Fruit fly (Drosophila melanogaster) whole organism, embryonic: ENCODE measurements around the gene Prp18.

Experiments used
- Atf3 ChIP-seq: fragments of 200-800 bp; sonication (Bioruptor generic); optimal IDR thresholded peaks from 3 replicates; lab custom pipeline; 2016; ENCODE audit warnings: missing biosample characterization, missing genetic modification characterization
- Awh ChIP-seq: fragments of 200-800 bp; sonication (Bioruptor generic); IDR thresholded peaks from 2 replicates; pipeline ENCODE4, ENCODE4 v1.3.6; 2022; ENCODE audit warnings: missing biosample characterization, missing genetic modification characterization
- CG11093 ChIP-seq: fragments of 200-800 bp; sonication (Bioruptor generic); IDR thresholded peaks from 3 replicates; pipeline ENCODE4 v1.3.6; 2022; ENCODE audit warnings: missing biosample characterization, missing genetic modification characterization
- CG11560 ChIP-seq: fragments of 200-800 bp; sonication (Bioruptor generic); IDR thresholded peaks from 3 replicates; pipeline ENCODE4 v1.3.6; 2022; ENCODE audit warnings: missing biosample characterization, missing genetic modification characterization
- CG11723 ChIP-seq: fragments of 200-800 bp; sonication (Bioruptor generic); optimal IDR thresholded peaks from 2 replicates; lab custom pipeline; 2017; ENCODE audit warnings: missing biosample characterization, mild to moderate bottlenecking, missing genetic modification characterization
- CG12744 ChIP-seq: fragments of 200-800 bp; sonication (Bioruptor generic); optimal IDR thresholded peaks from 2 replicates; lab custom pipeline; 2016; ENCODE audit warnings: missing biosample characterization, missing genetic modification characterization
- CG15011 ChIP-seq: fragments of 200-800 bp; sonication (Bioruptor generic); optimal IDR thresholded peaks from 3 replicates; lab custom pipeline; 2018; ENCODE audit warnings: missing biosample characterization, mild to moderate bottlenecking, missing genetic modification characterization
- CG15514 ChIP-seq: fragments of 200-800 bp; sonication (Bioruptor generic); optimal IDR thresholded peaks from 3 replicates; lab custom pipeline; 2017; ENCODE audit warnings: missing biosample characterization, missing genetic modification characterization, mild to moderate bottlenecking, moderate library complexity, missing genetic modification reagents
- CG16815 ChIP-seq: fragments of 200-800 bp; sonication (Bioruptor generic); optimal IDR thresholded peaks from 3 replicates; lab custom pipeline; 2017; ENCODE audit warnings: missing biosample characterization, mild to moderate bottlenecking, missing genetic modification characterization
- CG1832 ChIP-seq: fragments of 200-800 bp; sonication (Bioruptor generic); optimal IDR thresholded peaks from 2 replicates; lab custom pipeline; 2017; ENCODE audit warnings: missing biosample characterization, mild to moderate bottlenecking, missing genetic modification characterization, inconsistent platforms
- CG2199 ChIP-seq: fragments of 200-800 bp; sonication (Bioruptor generic); IDR thresholded peaks from 3 replicates; pipeline ENCODE4 v1.3.6; 2022; ENCODE audit warnings: missing biosample characterization, missing genetic modification characterization
- CG2875 ChIP-seq: fragments of 200-800 bp; sonication (Bioruptor generic); optimal IDR thresholded peaks from 2 replicates; lab custom pipeline; 2017; ENCODE audit warnings: missing biosample characterization, mild to moderate bottlenecking, missing genetic modification characterization, missing genetic modification reagents
- CG30020 ChIP-seq: fragments of 200-800 bp; optimal IDR thresholded peaks from 2 replicates; lab custom pipeline; 2019; ENCODE audit warnings: missing biosample characterization, mild to moderate bottlenecking, missing genetic modification characterization, moderate library complexity
- CG30431 ChIP-seq: fragments of 200-800 bp; sonication (Bioruptor generic); optimal IDR thresholded peaks from 2 replicates; lab custom pipeline; 2017; ENCODE audit warnings: missing biosample characterization, missing genetic modification characterization
- CG32772 ChIP-seq: fragments of 200-800 bp; sonication (Bioruptor generic); IDR thresholded peaks from 2 replicates; pipeline ENCODE4 v1.3.6; 2022; ENCODE audit warnings: missing biosample characterization, missing genetic modification characterization
- CG6765 ChIP-seq: fragments of 200-800 bp; sonication (Bioruptor generic); optimal IDR thresholded peaks from 3 replicates; lab custom pipeline; 2017; ENCODE audit warnings: missing biosample characterization, mild to moderate bottlenecking, missing genetic modification characterization
- CG6854 ChIP-seq: fragments of 200-800 bp; sonication (Bioruptor generic); optimal IDR thresholded peaks from 3 replicates; lab custom pipeline; 2017; ENCODE audit warnings: missing biosample characterization, mild to moderate bottlenecking, missing genetic modification characterization
- CG7271 ChIP-seq: fragments of 200-800 bp; sonication (Bioruptor generic); optimal IDR thresholded peaks from 2 replicates; lab custom pipeline; 2018; ENCODE audit warnings: missing biosample characterization, mild to moderate bottlenecking, missing genetic modification characterization, moderate library complexity
- CG7786 ChIP-seq: fragments of 200-800 bp; sonication (Bioruptor generic); optimal IDR thresholded peaks from 2 replicates; lab custom pipeline; 2016; ENCODE audit warnings: missing biosample characterization, missing genetic modification characterization
- CG8089 ChIP-seq: fragments of 200-800 bp; sonication (Bioruptor generic); optimal IDR thresholded peaks from 3 replicates; lab custom pipeline; 2016; ENCODE audit warnings: missing biosample characterization, missing genetic modification characterization
- CG8388 ChIP-seq: fragments of 200-800 bp; sonication (Bioruptor generic); optimal IDR thresholded peaks from 2 replicates; lab custom pipeline; 2019; ENCODE audit warnings: missing biosample characterization, mild to moderate bottlenecking, missing genetic modification characterization, moderate library complexity
- Dip2 ChIP-seq: fragments of 200-800 bp; sonication (Bioruptor generic); IDR thresholded peaks from 2 replicates; pipeline ENCODE4 v1.3.6; 2022; ENCODE audit warnings: missing biosample characterization, missing genetic modification characterization
- Fer3 ChIP-seq: fragments of 200-800 bp; sonication (Bioruptor generic); optimal IDR thresholded peaks from 2 replicates; lab custom pipeline; 2018; ENCODE audit warnings: missing biosample characterization, mild to moderate bottlenecking, missing genetic modification characterization, moderate library complexity
- Gug ChIP-seq: fragments of 200-800 bp; sonication (Bioruptor generic); IDR thresholded peaks from 4 replicates; pipeline ENCODE4 v1.3.6; 2022; ENCODE audit warnings: missing biosample characterization, missing genetic modification characterization
- HLH54F ChIP-seq: fragments of 200-800 bp; sonication (Bioruptor generic); optimal IDR thresholded peaks from 3 replicates; lab custom pipeline; 2016; ENCODE audit warnings: missing biosample characterization, missing genetic modification characterization
- Nf-YC ChIP-seq: fragments of 200-800 bp; optimal IDR thresholded peaks from 3 replicates; lab custom pipeline; 2019; ENCODE audit warnings: missing biosample characterization, mild to moderate bottlenecking, missing genetic modification characterization, moderate library complexity
- Side ChIP-seq: fragments of 200-800 bp; sonication (Bioruptor generic); optimal IDR thresholded peaks from 2 replicates; lab custom pipeline; 2016; ENCODE audit warnings: missing biosample characterization, missing genetic modification characterization
- Six4 ChIP-seq: fragments of 200-800 bp; sonication (Bioruptor generic); optimal IDR thresholded peaks from 2 replicates; lab custom pipeline; 2016; ENCODE audit warnings: missing biosample characterization, missing genetic modification characterization
- Sox102F ChIP-seq: fragments of 200-800 bp; sonication (Bioruptor generic); optimal IDR thresholded peaks from 2 replicates; lab custom pipeline; 2018; ENCODE audit warnings: missing biosample characterization, mild to moderate bottlenecking, missing genetic modification characterization, moderate library complexity
- Tbp ChIP-seq: fragments of >200 bp; optimal IDR thresholded peaks from 2 replicates; lab custom pipeline; 2018; ENCODE audit warnings: missing biosample characterization, missing genetic modification characterization
- al ChIP-seq: fragments of 200-800 bp; sonication (Bioruptor generic); IDR thresholded peaks from 2 replicates; pipeline ENCODE4 v1.3.6; 2022; ENCODE audit warnings: missing biosample characterization, missing genetic modification characterization
- ato ChIP-seq: fragments of 200-800 bp; sonication (Bioruptor generic); IDR thresholded peaks from 2 replicates; pipeline ENCODE4 v1.3.6; 2022; ENCODE audit warnings: missing biosample characterization, missing genetic modification characterization; ENCODE audit not compliant: partially characterized antibody
- bowl ChIP-seq: fragments of 200-800 bp; sonication (Bioruptor generic); IDR thresholded peaks from 2 replicates; pipeline ENCODE4 v1.3.6; 2022; ENCODE audit warnings: missing biosample characterization, missing genetic modification characterization
- cato ChIP-seq: fragments of 200-800 bp; sonication (Bioruptor generic); optimal IDR thresholded peaks from 2 replicates; lab custom pipeline; 2016; ENCODE audit warnings: missing biosample characterization, missing genetic modification characterization, borderline replicate concordance
- da ChIP-seq: fragments of 200-800 bp; sonication (Bioruptor generic); optimal IDR thresholded peaks from 2 replicates; lab custom pipeline; 2016; ENCODE audit warnings: missing biosample characterization, missing genetic modification characterization
- dimm ChIP-seq: fragments of 200-800 bp; sonication (Bioruptor generic); IDR thresholded peaks from 2 replicates; pipeline ENCODE4 v1.3.6; 2022; ENCODE audit warnings: missing biosample characterization, missing genetic modification characterization
- dpn ChIP-seq, 2 experiments: fragments of 200-800 bp; sonication (Bioruptor generic); optimal IDR thresholded peaks; 3 replicates each; lab custom pipeline; 2016; ENCODE audit warnings: missing biosample characterization in 2 of 2, missing genetic modification characterization in 2 of 2
- eyg ChIP-seq: fragments of 200-800 bp; sonication (Bioruptor generic); optimal IDR thresholded peaks from 3 replicates; lab custom pipeline; 2016; ENCODE audit warnings: missing biosample characterization, missing genetic modification characterization
- gsb ChIP-seq: fragments of 200-800 bp; sonication (Bioruptor generic); IDR thresholded peaks from 2 replicates; pipeline ENCODE4 v1.3.6; 2022; ENCODE audit warnings: missing biosample characterization, missing genetic modification characterization
- hth ChIP-seq: fragments of >200 bp; optimal IDR thresholded peaks from 2 replicates; lab custom pipeline; 2017; ENCODE audit warnings: inconsistent platforms
- ken ChIP-seq: fragments of 200-800 bp; sonication (Bioruptor generic); IDR thresholded peaks from 3 replicates; pipeline ENCODE4 v1.3.6; 2022; ENCODE audit warnings: missing biosample characterization, missing genetic modification characterization
- lbe ChIP-seq: fragments of 200-800 bp; sonication (Bioruptor generic); optimal IDR thresholded peaks from 2 replicates; lab custom pipeline; 2016; ENCODE audit warnings: missing biosample characterization, mild to moderate bottlenecking, missing genetic modification characterization
- lola ChIP-seq, 3 experiments: fragments of >200 bp in 2 of 3; fragments of 200-800 bp in 1 of 3; sonication (Bioruptor generic) in 1 of 3; optimal IDR thresholded peaks; 2 replicates each; lab custom pipeline; 2017 to 2019; ENCODE audit warnings: missing biosample characterization in 3 of 3, missing genetic modification characterization in 3 of 3, mild to moderate bottlenecking in 1 of 3, moderate library complexity in 1 of 3
- onecut ChIP-seq: fragments of 200-800 bp; sonication (Bioruptor generic); IDR thresholded peaks from 2 replicates; pipeline ENCODE4 v1.3.6; 2022; ENCODE audit warnings: missing biosample characterization, missing genetic modification characterization
- otp ChIP-seq: fragments of 200-800 bp; sonication (Bioruptor generic); IDR thresholded peaks from 3 replicates; pipeline ENCODE4, ENCODE4 v1.3.6; 2022; ENCODE audit warnings: missing biosample characterization, missing genetic modification characterization
- pb ChIP-seq: fragments of 200-800 bp; sonication (Bioruptor generic); optimal IDR thresholded peaks from 3 replicates; lab custom pipeline; 2016; ENCODE audit warnings: missing biosample characterization, missing genetic modification characterization
- phol ChIP-seq: fragments of 200-800 bp; sonication (Bioruptor generic); optimal IDR thresholded peaks from 3 replicates; lab custom pipeline; 2018; ENCODE audit warnings: missing biosample characterization, mild to moderate bottlenecking, missing genetic modification characterization, moderate library complexity
- prd ChIP-seq, 3 experiments: fragments of >200 bp in 2 of 3; fragments of 200-800 bp in 1 of 3; sonication (Bioruptor generic) in 1 of 3; optimal IDR thresholded peaks in 2 of 3; IDR thresholded peaks in 1 of 3; 2 replicates in 2 of 3; 3 replicates in 1 of 3; pipeline versions ENCODE4 v1.3.6 to Lab custom; 2017 to 2022; ENCODE audit warnings: missing biosample characterization in 1 of 3, missing genetic modification characterization in 1 of 3
- tll ChIP-seq, 2 experiments: fragments of 200-800 bp in 1 of 2; fragments of >200 bp in 1 of 2; sonication (Bioruptor generic) in 1 of 2; optimal IDR thresholded peaks; 2 replicates each; lab custom pipeline; 2017 to 2019; ENCODE audit warnings: missing biosample characterization in 2 of 2, missing genetic modification characterization in 2 of 2, mild to moderate bottlenecking in 1 of 2, moderate library complexity in 1 of 2
- tup ChIP-seq: fragments of 200-800 bp; sonication (Bioruptor generic); optimal IDR thresholded peaks from 2 replicates; lab custom pipeline; 2016; ENCODE audit warnings: missing biosample characterization, mild to moderate bottlenecking, missing genetic modification characterization, moderate library complexity
- vvl ChIP-seq: fragments of 200-800 bp; sonication (Bioruptor generic); IDR thresholded peaks from 2 replicates; pipeline ENCODE4 v1.3.6; 2022; ENCODE audit warnings: missing biosample characterization, missing genetic modification characterization

Gene Prp18

dm6 chr3R:19023862-19024261, 7.2 kb downstream of the Prp18 start, which contains the start of the genes CG6005 and CG14286 (continued):
- no peak for TF ChIP-seq tll (GFP tag; optimal IDR thresholded peaks at IDR 0.05; lab: Kevin White, UChicago)
- no peak for TF ChIP-seq CG11093 (GFP tag; lab: Robert Waterston, UW)
- TF ChIP-seq hth (lab: Kevin White, UChicago), result no peak
- TF ChIP-seq ken (GFP tag; lab: Robert Waterston, UW), result peak; percentile 58; the same call in 1 of the 3 replicates
- TF ChIP-seq gsb (GFP tag; lab: Robert Waterston, UW), result 0 out of 2 replicates have a peak, but pooled peaks have one; percentile 27
- TF ChIP-seq lbe, result no peak
- peak; percentile 84; the same call in 3 of the 4 replicates for TF ChIP-seq Gug (GFP tag; lab: Robert Waterston, UW)
- TF ChIP-seq Fer3, result no peak
- TF ChIP-seq da, result peak; percentile 32
- peak; percentile 71 for TF ChIP-seq HLH54F (GFP tag; lab: Kevin White, UChicago)
- TF ChIP-seq CG15011 (GFP tag; lab: Kevin White, UChicago), result no peak
- TF ChIP-seq CG6854 (GFP tag; lab: Kevin White, UChicago), result no peak
- no peak for TF ChIP-seq prd (optimal IDR thresholded peaks at IDR 0.05; lab: Kevin White, UChicago)
- peak; percentile 80 for TF ChIP-seq prd (GFP tag; IDR thresholded peaks at IDR 0.05; lab: Robert Waterston, UW)
- TF ChIP-seq CG2875 (GFP tag; lab: Kevin White, UChicago), result no peak
- TF ChIP-seq Side, result peak; percentile 33
- no peak for TF ChIP-seq CG7271 (tag; lab: Kevin White, UChicago)
- TF ChIP-seq Dip2, result no peak
- TF ChIP-seq lola (GFP tag; optimal IDR thresholded peaks at IDR 0.05; lab: Kevin White, UChicago), result peak in 1 of 3 experiments; percentile 2
- TF ChIP-seq CG8089 (GFP tag; lab: Kevin White, UChicago), result peak; percentile 52
- no peak for TF ChIP-seq CG8388 (GFP tag; lab: Kevin White, UChicago)
- no peak for TF ChIP-seq CG30431 (GFP tag; lab: Kevin White, UChicago)
- TF ChIP-seq vvl (GFP tag; lab: Robert Waterston, UW), result peak; percentile 78
- TF ChIP-seq al (GFP tag; lab: Robert Waterston, UW), result peak; percentile 61
- no peak for TF ChIP-seq Atf3 (GFP tag; lab: Kevin White, UChicago)
- TF ChIP-seq dpn (GFP tag; optimal IDR thresholded peaks at IDR 0.05; lab: Kevin White, UChicago), result peak; percentile 61 to 81
- TF ChIP-seq otp, result peak; percentile 69
- TF ChIP-seq CG15514 (GFP tag; lab: Kevin White, UChicago), result peak; percentile 52
- TF ChIP-seq pb (GFP tag; lab: Kevin White, UChicago), result no peak
- TF ChIP-seq onecut (GFP tag; lab: Robert Waterston, UW), result peak; percentile 47
- no peak for TF ChIP-seq CG11723 (GFP tag; lab: Kevin White, UChicago)
- peak; percentile 21; the same call in 1 of the 2 replicates for TF ChIP-seq dimm (GFP tag; lab: Robert Waterston, UW)
- TF ChIP-seq ato (GFP tag; lab: Robert Waterston, UW), result peak; percentile 84
- peak; percentile 51 for TF ChIP-seq CG32772 (GFP tag; lab: Robert Waterston, UW)
- no peak for TF ChIP-seq cato (GFP tag; lab: Kevin White, UChicago)
- no peak for TF ChIP-seq phol (tag; lab: Kevin White, UChicago)
- peak; percentile 34 for TF ChIP-seq Nf-YC
- TF ChIP-seq CG1832, result no peak
- TF ChIP-seq CG30020 (tag; lab: Kevin White, UChicago), result no peak
- TF ChIP-seq CG6765, result no peak
- TF ChIP-seq eyg (GFP tag; lab: Kevin White, UChicago), result no peak
- TF ChIP-seq CG16815 (GFP tag; lab: Kevin White, UChicago), result no peak
- peak; percentile 34 for TF ChIP-seq tup
- TF ChIP-seq CG11560, result no peak
- no peak for TF ChIP-seq Tbp (GFP tag; lab: Kevin White, UChicago)
- no peak for TF ChIP-seq bowl (GFP tag; lab: Robert Waterston, UW)
- TF ChIP-seq CG2199 (GFP tag; lab: Robert Waterston, UW), result no peak
- TF ChIP-seq CG12744 (GFP tag; lab: Kevin White, UChicago), result peak; percentile 16
- no peak for TF ChIP-seq Six4 (GFP tag; lab: Kevin White, UChicago)
- peak; percentile 58 for TF ChIP-seq CG7786 (GFP tag; lab: Kevin White, UChicago)
- peak; percentile 37 for TF ChIP-seq Sox102F (GFP tag; lab: Kevin White, UChicago)
- TF ChIP-seq Awh, result peak; percentile 51; the same call in 1 of the 2 replicates
